Worm (Caenorhabditis elegans): ENCODE measurements around the gene ceph-41.

DNA sequence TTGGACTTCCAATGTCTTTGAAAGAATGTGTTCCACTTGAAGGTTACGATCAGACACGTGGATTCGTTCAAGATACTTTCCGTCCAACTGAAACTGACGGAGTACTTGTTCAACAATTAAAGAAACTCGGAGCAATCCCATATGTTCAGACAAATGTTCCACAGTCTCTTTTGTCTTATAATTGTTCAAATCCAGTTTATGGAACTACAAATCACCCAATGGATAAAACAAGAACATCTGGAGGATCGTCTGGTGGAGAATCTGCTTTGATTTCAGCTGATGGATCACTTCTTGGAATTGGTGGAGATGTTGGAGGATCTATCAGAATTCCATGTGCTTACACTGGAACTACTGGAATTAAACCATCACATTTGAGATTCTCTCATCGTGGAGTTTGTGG is 26.2 kb downstream of the ceph-41 start:
- TF ChIP-seq W03F9.2 (tag; optimal IDR thresholded peaks at IDR 0.05) (no peak), him-1 (tag; optimal IDR thresholded peaks at IDR 0.05) (no peak)

All from whole organism, L4/young adult.